Worm (Caenorhabditis elegans) whole organism, young adult: Measurements from ENCODE around the gene C50F7.3.

ENCODE experiments used
- B0019.2 ChIP-seq: fragments of 200-800 bp; sonication (Bioruptor generic); conservative IDR thresholded peaks from 2 replicates; pipeline ENCODE4 v1.3.6; 2022; ENCODE audit warnings: missing genetic modification reagents, missing genetic modification characterization, missing compliant biosample characterization
- athp-1 ChIP-seq: sonication (generic microtip); optimal IDR thresholded peaks from 2 replicates; lab custom pipeline; 2017; ENCODE audit warnings: mild to moderate bottlenecking, missing genetic modification characterization, missing compliant biosample characterization
- pha-4 ChIP-seq: fragments of 150-350 bp; sonication (generic microtip); optimal IDR thresholded peaks from 2 replicates; lab custom pipeline; 2014; ENCODE audit warnings: missing biosample characterization, missing genetic modification reagents, missing genetic modification characterization
- rec-8 ChIP-seq, 2 experiments: sonication (generic microtip); optimal IDR thresholded peaks; 2 replicates each; lab custom pipeline; 2016; ENCODE audit warnings: mild to moderate bottlenecking in 2 of 2, missing genetic modification characterization in 2 of 2, missing genetic modification reagents in 2 of 2, missing genotype in 2 of 2, missing biosample characterization in 1 of 2, missing compliant biosample characterization in 1 of 2, moderate library complexity in 1 of 2
- xnd-1 ChIP-seq: sonication (generic microtip); optimal IDR thresholded peaks from 2 replicates; lab custom pipeline; 2016; ENCODE audit warnings: missing genotype, missing genetic modification reagents, missing genetic modification characterization, missing compliant biosample characterization

DNA sequence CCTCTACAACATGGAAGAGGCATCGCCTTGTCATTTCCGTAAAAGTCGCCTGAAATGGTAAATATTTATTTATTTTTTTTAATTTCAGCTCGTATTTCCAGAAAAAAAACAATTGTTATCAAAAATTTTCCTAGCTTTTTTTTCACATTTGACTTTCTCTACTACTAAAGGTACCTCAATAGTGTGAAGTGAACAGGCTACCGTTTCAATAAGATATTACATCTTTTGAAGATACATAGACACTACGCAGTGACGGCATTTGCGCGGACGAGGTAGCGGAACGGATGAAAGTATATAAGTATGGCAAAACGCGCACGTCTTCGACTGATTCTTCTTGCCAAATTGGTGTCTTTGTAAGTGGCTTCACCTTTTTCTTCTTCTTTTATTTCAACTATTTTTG lies 21.0 kb downstream of the C50F7.3 start, which contains the start of gene col-14:
- TF ChIP-seq athp-1 (tag; lab: Kevin White, UChicago): no peak
- TF ChIP-seq B0019.2: no peak
- TF ChIP-seq xnd-1 (tag; lab: Kevin White, UChicago): no peak
- no peak for TF ChIP-seq rec-8 (tag; optimal IDR thresholded peaks at IDR 0.05; lab: Kevin White, UChicago)
- TF ChIP-seq pha-4 (tag; lab: Kevin White, UChicago): no peak
